Worm (Caenorhabditis elegans) whole organism, L2 larva: Measurements from ENCODE around the gene dib-1.

Source experiments
- nhr-12 ChIP-seq: fragments of 150-350 bp; optimal IDR thresholded peaks from 2 replicates; lab custom pipeline; 2014; ENCODE audit warnings: missing biosample characterization, missing genetic modification characterization
- nhr-77 ChIP-seq: fragments of 150-350 bp; optimal IDR thresholded peaks from 2 replicates; lab custom pipeline; 2014; ENCODE audit warnings: missing biosample characterization, missing genetic modification characterization

DNA sequence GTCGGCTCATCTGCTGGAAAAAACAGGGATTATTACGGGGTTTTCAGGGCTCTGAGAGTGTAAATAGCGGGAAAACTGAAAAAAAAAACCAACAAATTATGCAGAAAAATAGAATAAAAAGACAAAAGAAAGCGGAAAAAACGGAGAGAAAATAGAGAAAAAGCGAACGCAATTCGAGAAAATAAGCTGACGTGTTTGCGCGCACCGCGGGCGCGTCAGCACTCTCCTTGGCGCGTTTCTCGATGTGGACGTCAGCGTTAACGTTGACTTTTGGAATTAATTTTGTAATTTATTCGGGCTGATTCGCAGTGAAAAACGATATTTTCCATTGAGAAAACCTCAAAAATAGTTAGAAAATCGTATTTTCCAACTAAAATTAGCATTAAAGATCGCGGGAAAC, 37.7 kb downstream of the dib-1 start, which contains the start of gene manf-1:
- TF ChIP-seq nhr-12, result no peak
- TF ChIP-seq nhr-77, result no peak
